Fruit fly (Drosophila melanogaster) whole organism, embryonic: Measurements from ENCODE around the gene Ppm1.

ENCODE experiments used
- Ada2b ChIP-seq: fragments of 200-800 bp; sonication (Bioruptor generic); IDR thresholded peaks from 2 replicates; pipeline ENCODE4 v1.3.6; 2022; ENCODE audit warnings: missing biosample characterization, missing genetic modification characterization
- Atf3 ChIP-seq: fragments of 200-800 bp; sonication (Bioruptor generic); optimal IDR thresholded peaks from 3 replicates; lab custom pipeline; 2016; ENCODE audit warnings: missing biosample characterization, missing genetic modification characterization
- B-H2 ChIP-seq: fragments of 200-800 bp; sonication (Bioruptor generic); optimal IDR thresholded peaks from 2 replicates; lab custom pipeline; 2018; ENCODE audit warnings: missing biosample characterization, mild to moderate bottlenecking, missing genetic modification characterization
- C15 ChIP-seq: fragments of 200-800 bp; sonication (Bioruptor generic); IDR thresholded peaks from 3 replicates; pipeline ENCODE4 v1.3.6; 2022; ENCODE audit warnings: missing biosample characterization, missing genetic modification characterization
- CG11085 ChIP-seq: fragments of 200-800 bp; sonication (Bioruptor generic); IDR thresholded peaks from 2 replicates; pipeline ENCODE4 v1.3.6; 2022; ENCODE audit warnings: missing biosample characterization, missing genetic modification characterization
- CG11456 ChIP-seq: fragments of 200-800 bp; sonication (Bioruptor generic); IDR thresholded peaks from 3 replicates; pipeline ENCODE4 v1.3.6; 2022; ENCODE audit warnings: missing biosample characterization, missing genetic modification characterization
- CG1233 ChIP-seq: fragments of 200-800 bp; sonication (Bioruptor generic); optimal IDR thresholded peaks from 4 replicates; lab custom pipeline; 2018; ENCODE audit warnings: missing biosample characterization, mild to moderate bottlenecking, missing genetic modification characterization
- CG13775 ChIP-seq: fragments of 200-800 bp; sonication (Bioruptor generic); optimal IDR thresholded peaks from 3 replicates; lab custom pipeline; 2017; ENCODE audit warnings: missing biosample characterization, mild to moderate bottlenecking, missing genetic modification characterization
- CG14860 ChIP-seq: fragments of 200-800 bp; sonication (Bioruptor generic); IDR thresholded peaks from 3 replicates; pipeline ENCODE4 v1.3.6; 2022; ENCODE audit warnings: missing biosample characterization, missing genetic modification characterization; ENCODE audit not compliant: partially characterized antibody
- CG14965 ChIP-seq: fragments of 200-800 bp; sonication (Bioruptor generic); optimal IDR thresholded peaks from 2 replicates; lab custom pipeline; 2016; ENCODE audit warnings: missing biosample characterization, missing genetic modification characterization, borderline replicate concordance
- CG15073 ChIP-seq: fragments of 200-800 bp; sonication (Bioruptor generic); optimal IDR thresholded peaks from 2 replicates; lab custom pipeline; 2016; ENCODE audit warnings: missing biosample characterization, missing genetic modification characterization
- CG15269 ChIP-seq: fragments of 200-800 bp; sonication (Bioruptor generic); optimal IDR thresholded peaks from 2 replicates; lab custom pipeline; 2018; ENCODE audit warnings: missing biosample characterization, mild to moderate bottlenecking, missing genetic modification characterization, moderate library complexity
- CG17912 ChIP-seq: fragments of 200-800 bp; sonication (Bioruptor generic); optimal IDR thresholded peaks from 2 replicates; lab custom pipeline; 2018; ENCODE audit warnings: missing biosample characterization, mild to moderate bottlenecking, missing genetic modification characterization
- CG1792 ChIP-seq: fragments of 200-800 bp; sonication (Bioruptor generic); optimal IDR thresholded peaks from 2 replicates; lab custom pipeline; 2016; ENCODE audit warnings: missing biosample characterization, missing genetic modification characterization
- CG2199 ChIP-seq: fragments of 200-800 bp; sonication (Bioruptor generic); IDR thresholded peaks from 3 replicates; pipeline ENCODE4 v1.3.6; 2022; ENCODE audit warnings: missing biosample characterization, missing genetic modification characterization
- CG2712 ChIP-seq: fragments of 200-800 bp; optimal IDR thresholded peaks from 3 replicates; lab custom pipeline; 2019; ENCODE audit warnings: missing biosample characterization, mild to moderate bottlenecking, missing genetic modification characterization, moderate library complexity
- CG3281 ChIP-seq: fragments of 200-800 bp; sonication (Bioruptor generic); optimal IDR thresholded peaks from 3 replicates; lab custom pipeline; 2017; ENCODE audit warnings: missing biosample characterization, mild to moderate bottlenecking, missing genetic modification characterization
- CG3847 ChIP-seq: fragments of 200-800 bp; sonication (Bioruptor generic); IDR thresholded peaks from 2 replicates; pipeline ENCODE4 v1.3.6; 2022; ENCODE audit warnings: missing biosample characterization, missing genetic modification characterization
- CG4424 ChIP-seq: fragments of 200-800 bp; sonication (Bioruptor generic); optimal IDR thresholded peaks from 3 replicates; lab custom pipeline; 2016; ENCODE audit warnings: missing biosample characterization, missing genetic modification characterization
- CG5245 ChIP-seq: fragments of 200-800 bp; sonication (Bioruptor generic); optimal IDR thresholded peaks from 3 replicates; lab custom pipeline; 2016; ENCODE audit warnings: missing biosample characterization, missing genetic modification characterization
- CG5953 ChIP-seq: fragments of 200-800 bp; sonication (Bioruptor generic); IDR thresholded peaks from 2 replicates; pipeline ENCODE4 v1.3.6; 2022; ENCODE audit warnings: missing biosample characterization, missing genetic modification characterization
- CG6254 ChIP-seq: fragments of 200-800 bp; sonication (Bioruptor generic); optimal IDR thresholded peaks from 3 replicates; lab custom pipeline; 2017; ENCODE audit warnings: mild to moderate bottlenecking, missing biosample characterization, missing genetic modification reagents, missing genetic modification characterization
- CG6791 ChIP-seq: fragments of 200-800 bp; sonication (Bioruptor generic); IDR thresholded peaks from 3 replicates; pipeline ENCODE4 v1.3.6; 2022; ENCODE audit warnings: missing biosample characterization, missing genetic modification characterization; ENCODE audit not compliant: partially characterized antibody
- CG8089 ChIP-seq: fragments of 200-800 bp; sonication (Bioruptor generic); optimal IDR thresholded peaks from 3 replicates; lab custom pipeline; 2016; ENCODE audit warnings: missing biosample characterization, missing genetic modification characterization
- CG8359 ChIP-seq: fragments of 200-800 bp; sonication (Bioruptor generic); optimal IDR thresholded peaks from 2 replicates; lab custom pipeline; 2017; ENCODE audit warnings: missing biosample characterization, mild to moderate bottlenecking, missing genetic modification characterization, borderline replicate concordance
- CG9215 ChIP-seq: fragments of 200-800 bp; sonication (Bioruptor generic); IDR thresholded peaks from 2 replicates; pipeline ENCODE4 v1.3.6; 2022; ENCODE audit warnings: missing biosample characterization, missing genetic modification characterization
- CHES-1-like ChIP-seq: fragments of 200-800 bp; sonication (Bioruptor generic); optimal IDR thresholded peaks from 2 replicates; lab custom pipeline; 2016; ENCODE audit warnings: missing biosample characterization, missing genetic modification characterization
- CTCF ChIP-seq: fragments of 200-800 bp; sonication (Bioruptor generic); optimal IDR thresholded peaks from 2 replicates; lab custom pipeline; 2017; ENCODE audit warnings: missing biosample characterization, mild to moderate bottlenecking, missing genetic modification characterization, moderate library complexity
- D19A ChIP-seq: fragments of 200-800 bp; optimal IDR thresholded peaks from 3 replicates; lab custom pipeline; 2019; ENCODE audit warnings: missing biosample characterization, mild to moderate bottlenecking, missing genetic modification characterization, moderate library complexity
- Dip3 ChIP-seq: fragments of 200-800 bp; sonication (Bioruptor generic); optimal IDR thresholded peaks from 3 replicates; lab custom pipeline; 2016; ENCODE audit warnings: missing biosample characterization, missing genetic modification characterization
- Doc3 ChIP-seq: fragments of 200-800 bp; sonication (Bioruptor generic); IDR thresholded peaks from 3 replicates; pipeline ENCODE4 v1.3.6; 2022; ENCODE audit warnings: missing biosample characterization, missing genetic modification characterization; ENCODE audit not compliant: partially characterized antibody
- Fer3 ChIP-seq: fragments of 200-800 bp; sonication (Bioruptor generic); optimal IDR thresholded peaks from 2 replicates; lab custom pipeline; 2018; ENCODE audit warnings: missing biosample characterization, mild to moderate bottlenecking, missing genetic modification characterization, moderate library complexity
- Ptx1 ChIP-seq: fragments of 200-800 bp; sonication (Bioruptor generic); IDR thresholded peaks from 2 replicates; pipeline ENCODE4 v1.3.6; 2022; ENCODE audit warnings: missing biosample characterization, missing genetic modification characterization
- Sry-δ ChIP-seq: fragments of 200-800 bp; sonication (Bioruptor generic); optimal IDR thresholded peaks from 2 replicates; lab custom pipeline; 2016; ENCODE audit warnings: missing biosample characterization, missing genetic modification characterization
- TFAM ChIP-seq: fragments of 200-800 bp; sonication (Bioruptor generic); optimal IDR thresholded peaks from 2 replicates; lab custom pipeline; 2017; ENCODE audit warnings: missing biosample characterization, missing genetic modification characterization, inconsistent platforms
- amos ChIP-seq: fragments of 200-800 bp; sonication (Bioruptor generic); IDR thresholded peaks from 2 replicates; pipeline ENCODE4 v1.3.6; 2022; ENCODE audit warnings: missing biosample characterization, missing genetic modification characterization; ENCODE audit not compliant: partially characterized antibody
- chn ChIP-seq: fragments of 200-800 bp; sonication (Bioruptor generic); optimal IDR thresholded peaks from 2 replicates; lab custom pipeline; 2016; ENCODE audit warnings: missing biosample characterization, missing genetic modification characterization
- ci ChIP-seq: fragments of 200-800 bp; sonication (Bioruptor generic); IDR thresholded peaks from 3 replicates; pipeline ENCODE4 v1.3.6; 2022; ENCODE audit warnings: missing biosample characterization, missing genetic modification characterization
- corto ChIP-seq: fragments of 200-800 bp; sonication (Bioruptor generic); optimal IDR thresholded peaks from 2 replicates; lab custom pipeline; 2016; ENCODE audit warnings: missing biosample characterization, mild to moderate bottlenecking, missing genetic modification characterization, moderate library complexity
- fd102C ChIP-seq: fragments of 200-800 bp; sonication (Bioruptor generic); optimal IDR thresholded peaks from 2 replicates; lab custom pipeline; 2018; ENCODE audit warnings: missing biosample characterization, mild to moderate bottlenecking, missing genetic modification characterization, moderate library complexity
- grau ChIP-seq: fragments of 200-800 bp; optimal IDR thresholded peaks from 3 replicates; lab custom pipeline; 2019; ENCODE audit warnings: missing biosample characterization, mild to moderate bottlenecking, missing genetic modification characterization, moderate library complexity
- lab ChIP-seq: fragments of 200-800 bp; sonication (Bioruptor generic); optimal IDR thresholded peaks from 3 replicates; lab custom pipeline; 2017; ENCODE audit warnings: missing biosample characterization, missing genetic modification characterization, mild to moderate bottlenecking, moderate library complexity, missing genetic modification reagents
- lola ChIP-seq, 3 experiments: fragments of >200 bp in 2 of 3; fragments of 200-800 bp in 1 of 3; sonication (Bioruptor generic) in 1 of 3; optimal IDR thresholded peaks; 2 replicates each; lab custom pipeline; 2017 to 2019; ENCODE audit warnings: missing biosample characterization in 3 of 3, missing genetic modification characterization in 3 of 3, mild to moderate bottlenecking in 1 of 3, moderate library complexity in 1 of 3
- mirr ChIP-seq: fragments of 200-800 bp; sonication (Bioruptor generic); optimal IDR thresholded peaks from 3 replicates; lab custom pipeline; 2018; ENCODE audit warnings: missing biosample characterization, mild to moderate bottlenecking, missing genetic modification characterization
- nau ChIP-seq: fragments of 200-800 bp; sonication (Bioruptor generic); optimal IDR thresholded peaks from 3 replicates; lab custom pipeline; 2017; ENCODE audit warnings: missing biosample characterization, mild to moderate bottlenecking, missing genetic modification characterization, missing genetic modification reagents
- onecut ChIP-seq: fragments of 200-800 bp; sonication (Bioruptor generic); IDR thresholded peaks from 2 replicates; pipeline ENCODE4 v1.3.6; 2022; ENCODE audit warnings: missing biosample characterization, missing genetic modification characterization
- pho ChIP-seq: fragments of 200-800 bp; sonication (Bioruptor generic); optimal IDR thresholded peaks from 2 replicates; lab custom pipeline; 2016; ENCODE audit warnings: missing biosample characterization, missing genetic modification characterization
- ranshi ChIP-seq: fragments of 200-800 bp; sonication (Bioruptor generic); IDR thresholded peaks from 2 replicates; pipeline ENCODE4 v1.3.6; 2022; ENCODE audit warnings: missing biosample characterization, missing genetic modification characterization

The Ppm1 gene

dm6 chr3L:627819-628601, 46.9 kb downstream of the Ppm1 start (continued):
- TF ChIP-seq mirr (GFP tag; lab: Kevin White, UChicago) (peak; percentile 97), CG15269 (tag; lab: Kevin White, UChicago) (peak; percentile 31), CG5953 (0 out of 2 replicates have a peak, but pooled peaks have one; percentile 18), Dip3 (GFP tag; lab: Kevin White, UChicago) (peak; percentile 50), chn (GFP tag; lab: Kevin White, UChicago) (peak; percentile 27), CG17912 (GFP tag; lab: Kevin White, UChicago) (peak; percentile 30), onecut (no peak), C15 (GFP tag; lab: Robert Waterston, UW) (0 out of 3 replicates have a peak, but pooled peaks have one; percentile 33), lab (GFP tag; lab: Kevin White, UChicago) (peak; percentile 72), Atf3 (GFP tag; lab: Kevin White, UChicago) (peak; percentile 38), corto (GFP tag; lab: Kevin White, UChicago) (no peak), CG8089 (GFP tag; lab: Kevin White, UChicago) (peak; percentile 15), Sry-δ (GFP tag; lab: Kevin White, UChicago) (no peak), fd102C (GFP tag; lab: Kevin White, UChicago) (no peak), B-H2 (GFP tag; lab: Kevin White, UChicago) (peak; percentile 76), CG8359 (GFP tag; lab: Kevin White, UChicago) (no peak), ranshi (GFP tag; lab: Robert Waterston, UW) (peak; percentile 60), Doc3 (no peak), amos (GFP tag; lab: Robert Waterston, UW) (peak; percentile 45; the same call in 1 of the 2 replicates), CG6254 (GFP tag; lab: Kevin White, UChicago) (no peak), CG1233 (GFP tag; lab: Kevin White, UChicago) (peak; percentile 100), CG5245 (GFP tag; lab: Kevin White, UChicago) (no peak), CHES-1-like (GFP tag; lab: Kevin White, UChicago) (peak; percentile 43), TFAM (no peak), D19A (tag; lab: Kevin White, UChicago) (peak; percentile 54), CG3281 (GFP tag; lab: Kevin White, UChicago) (peak; percentile 49), CG6791 (GFP tag; lab: Robert Waterston, UW) (peak; percentile 59; the same call in 2 of the 3 replicates), CTCF (GFP tag; lab: Kevin White, UChicago) (no peak), nau (GFP tag; lab: Kevin White, UChicago) (peak; percentile 56), lola (GFP tag; optimal IDR thresholded peaks at IDR 0.05; lab: Kevin White, UChicago) (peak in 2 of 3 experiments; percentile 33 to 84), CG3847 (peak; percentile 57; the same call in 1 of the 2 replicates), CG11085 (GFP tag; lab: Robert Waterston, UW) (0 out of 2 replicates have a peak, but pooled peaks have one; percentile 19), CG11456 (peak; percentile 62; the same call in 2 of the 3 replicates), Ada2b (GFP tag; lab: Robert Waterston, UW) (peak; percentile 40; the same call in 1 of the 2 replicates), Ptx1 (GFP tag; lab: Robert Waterston, UW) (peak; percentile 59; the same call in 1 of the 2 replicates), CG2199 (GFP tag; lab: Robert Waterston, UW) (peak; percentile 79; the same call in 2 of the 3 replicates), Fer3 (tag; lab: Kevin White, UChicago) (peak; percentile 11), grau (tag; lab: Kevin White, UChicago) (peak; percentile 31), CG14860 (GFP tag; lab: Robert Waterston, UW) (no peak), CG4424 (no peak), CG14965 (GFP tag; lab: Kevin White, UChicago) (no peak), CG9215 (peak; percentile 58), CG1792 (GFP tag; lab: Kevin White, UChicago) (peak; percentile 52), ci (peak; percentile 61), CG15073 (GFP tag; lab: Kevin White, UChicago) (no peak), CG2712 (tag; lab: Kevin White, UChicago) (peak; percentile 46), CG13775 (GFP tag; lab: Kevin White, UChicago) (peak; percentile 2), pho (GFP tag; lab: Kevin White, UChicago) (peak; percentile 39)
